Worm (Caenorhabditis elegans) whole organism, L1 larva: ENCODE results near the gene C14E2.5.

Experiments used
- dpl-1 ChIP-seq, 3 experiments: fragments of 150-350 bp in 2 of 3; sonication (generic microtip) in 1 of 3; optimal IDR thresholded peaks; 2 replicates each; lab custom pipeline; 2014 to 2017; ENCODE audit warnings: missing biosample characterization in 3 of 3, missing genetic modification characterization in 3 of 3, missing genetic modification reagents in 3 of 3
- fos-1 ChIP-seq: fragments of 150-350 bp; optimal IDR thresholded peaks from 2 replicates; lab custom pipeline; 2014; ENCODE audit warnings: missing biosample characterization, missing genetic modification characterization
- snpc-4 ChIP-seq: fragments of 150-350 bp; optimal IDR thresholded peaks from 2 replicates; lab custom pipeline; 2014; ENCODE audit warnings: missing biosample characterization, missing genetic modification characterization
- sox-4 ChIP-seq: sonication (generic microtip); optimal IDR thresholded peaks from 2 replicates; lab custom pipeline; 2016; ENCODE audit warnings: missing genetic modification characterization, missing compliant biosample characterization

DNA sequence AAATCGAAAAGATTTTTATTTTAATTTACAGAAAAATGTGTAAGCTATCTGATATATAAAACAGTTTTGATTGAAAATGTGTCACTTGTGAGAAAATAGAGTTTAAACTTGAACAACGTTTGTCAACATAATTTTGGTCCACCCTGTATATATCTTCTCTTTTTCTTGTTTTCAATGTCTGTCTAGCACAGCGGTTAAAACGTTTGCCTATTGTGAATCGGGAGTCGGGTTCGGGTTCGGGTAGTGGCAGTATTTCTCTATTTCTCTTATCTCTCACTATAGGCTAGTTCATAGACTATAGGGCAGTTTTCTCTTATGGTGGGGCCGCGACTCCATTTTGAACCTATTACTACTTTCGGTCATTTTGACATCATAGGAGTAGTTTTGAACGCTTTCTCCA lies 34.0 kb downstream of the C14E2.5 start:
- TF ChIP-seq snpc-4 (tag; lab: Kevin White, UChicago) (no peak), fos-1 (tag; lab: Kevin White, UChicago) (no peak), sox-4 (tag; lab: Kevin White, UChicago) (no peak), dpl-1 (GFP tag; optimal IDR thresholded peaks at IDR 0.05; lab: Kevin White, UChicago) (no peak)
